Fruit fly (Drosophila melanogaster) whole organism, embryonic: ENCODE measurements around the gene side-IV.

ENCODE experiments used
- Atf-2 ChIP-seq: fragments of 200-800 bp; sonication (Bioruptor generic); optimal IDR thresholded peaks from 2 replicates; lab custom pipeline; 2016; ENCODE audit warnings: missing biosample characterization, missing genetic modification characterization
- CG1024 ChIP-seq: fragments of 200-800 bp; sonication (Bioruptor generic); IDR thresholded peaks from 2 replicates; pipeline ENCODE4 v1.3.6; 2022; ENCODE audit warnings: missing biosample characterization, missing genetic modification characterization
- CG10462 ChIP-seq: fragments of 200-800 bp; sonication (Bioruptor generic); optimal IDR thresholded peaks from 2 replicates; lab custom pipeline; 2016; ENCODE audit warnings: missing biosample characterization, missing genetic modification characterization
- CG11695 ChIP-seq: fragments of 200-800 bp; sonication (Bioruptor generic); IDR thresholded peaks from 3 replicates; pipeline ENCODE4 v1.3.6; 2022; ENCODE audit warnings: missing biosample characterization, missing genetic modification characterization
- CG12659 ChIP-seq: fragments of 200-800 bp; sonication (Bioruptor generic); optimal IDR thresholded peaks from 3 replicates; lab custom pipeline; 2017; ENCODE audit warnings: mild to moderate bottlenecking, missing biosample characterization, missing genetic modification reagents, missing genetic modification characterization
- CG15479 ChIP-seq: fragments of 200-800 bp; sonication (Bioruptor generic); optimal IDR thresholded peaks from 3 replicates; lab custom pipeline; 2019; ENCODE audit warnings: missing biosample characterization, mild to moderate bottlenecking, missing genetic modification characterization, moderate library complexity
- CG16779 ChIP-seq: fragments of 200-800 bp; sonication (Bioruptor generic); IDR thresholded peaks from 2 replicates; pipeline ENCODE4 v1.3.6; 2022; ENCODE audit warnings: missing biosample characterization, missing genetic modification characterization
- CG1832 ChIP-seq: fragments of 200-800 bp; sonication (Bioruptor generic); optimal IDR thresholded peaks from 2 replicates; lab custom pipeline; 2017; ENCODE audit warnings: missing biosample characterization, mild to moderate bottlenecking, missing genetic modification characterization, inconsistent platforms
- CG2116 ChIP-seq: fragments of 200-800 bp; sonication (Bioruptor generic); optimal IDR thresholded peaks from 3 replicates; lab custom pipeline; 2018; ENCODE audit warnings: missing biosample characterization, mild to moderate bottlenecking, missing genetic modification characterization
- CG2712 ChIP-seq: fragments of 200-800 bp; optimal IDR thresholded peaks from 3 replicates; lab custom pipeline; 2019; ENCODE audit warnings: missing biosample characterization, mild to moderate bottlenecking, missing genetic modification characterization, moderate library complexity
- CG3065 ChIP-seq: fragments of 200-800 bp; sonication (Bioruptor generic); optimal IDR thresholded peaks from 2 replicates; lab custom pipeline; 2016; ENCODE audit warnings: missing biosample characterization, missing genetic modification characterization
- CG32772 ChIP-seq: fragments of 200-800 bp; sonication (Bioruptor generic); IDR thresholded peaks from 2 replicates; pipeline ENCODE4 v1.3.6; 2022; ENCODE audit warnings: missing biosample characterization, missing genetic modification characterization
- CG34224 ChIP-seq: fragments of 200-800 bp; sonication (Bioruptor generic); IDR thresholded peaks from 3 replicates; pipeline ENCODE4 v1.3.6; 2022; ENCODE audit warnings: missing biosample characterization, missing genetic modification characterization; ENCODE audit not compliant: partially characterized antibody
- CG4424 ChIP-seq: fragments of 200-800 bp; sonication (Bioruptor generic); optimal IDR thresholded peaks from 3 replicates; lab custom pipeline; 2016; ENCODE audit warnings: missing biosample characterization, missing genetic modification characterization
- CG4617 ChIP-seq: fragments of 200-800 bp; sonication (Bioruptor generic); optimal IDR thresholded peaks from 3 replicates; lab custom pipeline; 2016; ENCODE audit warnings: missing biosample characterization, missing genetic modification characterization, borderline replicate concordance
- ERR ChIP-seq: fragments of 200-800 bp; sonication (Bioruptor generic); optimal IDR thresholded peaks from 2 replicates; lab custom pipeline; 2016; ENCODE audit warnings: missing biosample characterization, missing genetic modification characterization
- Ets97D ChIP-seq: fragments of 200-800 bp; sonication (Bioruptor generic); optimal IDR thresholded peaks from 3 replicates; lab custom pipeline; 2016; ENCODE audit warnings: missing biosample characterization, missing genetic modification characterization
- GATAe ChIP-seq: fragments of 200-800 bp; sonication (Bioruptor generic); conservative IDR thresholded peaks from 2 replicates; pipeline ENCODE4 v1.3.6; 2022; ENCODE audit warnings: missing biosample characterization, missing genetic modification characterization
- HLH3B ChIP-seq: fragments of 200-800 bp; sonication (Bioruptor generic); IDR thresholded peaks from 2 replicates; pipeline ENCODE4 v1.3.6; 2022; ENCODE audit warnings: missing biosample characterization, missing genetic modification characterization
- Hmx ChIP-seq: fragments of 200-800 bp; sonication (Bioruptor generic); optimal IDR thresholded peaks from 2 replicates; lab custom pipeline; 2016; ENCODE audit warnings: missing biosample characterization, missing genetic modification characterization
- Jarid2 ChIP-seq: fragments of 200-800 bp; sonication (Bioruptor generic); optimal IDR thresholded peaks from 3 replicates; lab custom pipeline; 2017; ENCODE audit warnings: mild to moderate bottlenecking, missing biosample characterization, missing genetic modification reagents, missing genetic modification characterization
- Lim3 ChIP-seq: fragments of 200-800 bp; sonication (Bioruptor generic); IDR thresholded peaks from 2 replicates; pipeline ENCODE4 v1.3.6; 2022; ENCODE audit warnings: missing biosample characterization, missing genetic modification characterization
- MESR4 ChIP-seq: fragments of 200-800 bp; sonication (Bioruptor generic); optimal IDR thresholded peaks from 2 replicates; lab custom pipeline; 2018; ENCODE audit warnings: missing biosample characterization, mild to moderate bottlenecking, missing genetic modification characterization, moderate library complexity
- Med ChIP-seq: fragments of 200-800 bp; sonication (Bioruptor generic); peaks from one replicate; lab custom pipeline; 2016; ENCODE audit warnings: missing biosample characterization, missing genetic modification characterization, mild to moderate bottlenecking, inconsistent platforms, moderate library complexity
- Neu2 ChIP-seq: fragments of 200-800 bp; sonication (Bioruptor generic); optimal IDR thresholded peaks from 3 replicates; lab custom pipeline; 2016; ENCODE audit warnings: missing biosample characterization, missing genetic modification characterization, borderline replicate concordance
- Oaz ChIP-seq: fragments of 200-800 bp; sonication (Bioruptor generic); IDR thresholded peaks from 2 replicates; pipeline ENCODE4 v1.3.6; 2022; ENCODE audit warnings: missing biosample characterization, missing genetic modification characterization
- Pdp1 ChIP-seq, 2 experiments: fragments of 200-800 bp; sonication (Bioruptor generic); optimal IDR thresholded peaks; 3 replicates each; lab custom pipeline; 2016; ENCODE audit warnings: missing biosample characterization in 2 of 2, missing genetic modification characterization in 2 of 2, mild to moderate bottlenecking in 1 of 2, moderate library complexity in 1 of 2
- Ptx1 ChIP-seq: fragments of 200-800 bp; sonication (Bioruptor generic); IDR thresholded peaks from 2 replicates; pipeline ENCODE4 v1.3.6; 2022; ENCODE audit warnings: missing biosample characterization, missing genetic modification characterization
- Sox102F ChIP-seq: fragments of 200-800 bp; sonication (Bioruptor generic); optimal IDR thresholded peaks from 2 replicates; lab custom pipeline; 2018; ENCODE audit warnings: missing biosample characterization, mild to moderate bottlenecking, missing genetic modification characterization, moderate library complexity
- Usf ChIP-seq: fragments of 200-800 bp; sonication (Bioruptor generic); optimal IDR thresholded peaks from 2 replicates; lab custom pipeline; 2017; ENCODE audit warnings: missing genotype, missing biosample characterization, missing genetic modification characterization
- Xrp1 ChIP-seq: fragments of 200-800 bp; sonication (Bioruptor generic); IDR thresholded peaks from 2 replicates; pipeline ENCODE4 v1.3.6; 2022; ENCODE audit warnings: missing biosample characterization, missing genetic modification characterization
- bcd ChIP-seq: fragments of 200-800 bp; sonication (Bioruptor generic); optimal IDR thresholded peaks from 2 replicates; lab custom pipeline; 2017; ENCODE audit warnings: missing biosample characterization, mild to moderate bottlenecking, missing genetic modification characterization
- bigmax ChIP-seq: fragments of 200-800 bp; sonication (Bioruptor generic); optimal IDR thresholded peaks from 2 replicates; lab custom pipeline; 2018; ENCODE audit warnings: missing biosample characterization, mild to moderate bottlenecking, missing genetic modification characterization
- chn ChIP-seq: fragments of 200-800 bp; sonication (Bioruptor generic); optimal IDR thresholded peaks from 2 replicates; lab custom pipeline; 2016; ENCODE audit warnings: missing biosample characterization, missing genetic modification characterization
- crp ChIP-seq, 2 experiments: fragments of 200-800 bp; sonication (Bioruptor generic); optimal IDR thresholded peaks; 2 replicates in 1 of 2; 3 replicates in 1 of 2; lab custom pipeline; 2017; ENCODE audit warnings: missing biosample characterization in 2 of 2, missing genetic modification characterization in 2 of 2, mild to moderate bottlenecking in 1 of 2, moderate library complexity in 1 of 2
- da ChIP-seq: fragments of 200-800 bp; sonication (Bioruptor generic); optimal IDR thresholded peaks from 2 replicates; lab custom pipeline; 2016; ENCODE audit warnings: missing biosample characterization, missing genetic modification characterization
- dmrt11E ChIP-seq: fragments of 200-800 bp; sonication (Bioruptor generic); optimal IDR thresholded peaks from 3 replicates; lab custom pipeline; 2018; ENCODE audit warnings: missing biosample characterization, mild to moderate bottlenecking, missing genetic modification characterization, moderate library complexity
- fd102C ChIP-seq: fragments of 200-800 bp; sonication (Bioruptor generic); optimal IDR thresholded peaks from 2 replicates; lab custom pipeline; 2018; ENCODE audit warnings: missing biosample characterization, mild to moderate bottlenecking, missing genetic modification characterization, moderate library complexity
- gcm ChIP-seq: fragments of 200-800 bp; sonication (Bioruptor generic); optimal IDR thresholded peaks from 2 replicates; lab custom pipeline; 2019; ENCODE audit warnings: missing biosample characterization, mild to moderate bottlenecking, missing genetic modification characterization, moderate library complexity
- gsb ChIP-seq: fragments of 200-800 bp; sonication (Bioruptor generic); IDR thresholded peaks from 2 replicates; pipeline ENCODE4 v1.3.6; 2022; ENCODE audit warnings: missing biosample characterization, missing genetic modification characterization
- hb ChIP-seq: fragments of 200-800 bp; sonication (Bioruptor generic); IDR thresholded peaks from 3 replicates; pipeline ENCODE4 v1.3.6; 2022; ENCODE audit warnings: missing biosample characterization, missing genetic modification characterization; ENCODE audit not compliant: partially characterized antibody
- odd ChIP-seq: fragments of 200-800 bp; sonication (Bioruptor generic); optimal IDR thresholded peaks from 2 replicates; lab custom pipeline; 2017; ENCODE audit warnings: missing biosample characterization, mild to moderate bottlenecking, missing genetic modification characterization
- org-1 ChIP-seq: fragments of 200-800 bp; sonication (Bioruptor generic); optimal IDR thresholded peaks from 2 replicates; lab custom pipeline; 2017; ENCODE audit warnings: missing biosample characterization, missing genetic modification characterization
- pita ChIP-seq: fragments of 200-800 bp; sonication (Bioruptor generic); optimal IDR thresholded peaks from 2 replicates; lab custom pipeline; 2017; ENCODE audit warnings: missing biosample characterization, mild to moderate bottlenecking, missing genetic modification characterization
- stc ChIP-seq: fragments of 200-800 bp; sonication (Bioruptor generic); IDR thresholded peaks from 2 replicates; pipeline ENCODE4 v1.3.6; 2022; ENCODE audit warnings: missing biosample characterization, missing genetic modification characterization
- stwl ChIP-seq: fragments of 200-800 bp; sonication (Bioruptor generic); optimal IDR thresholded peaks from 3 replicates; lab custom pipeline; 2018; ENCODE audit warnings: missing biosample characterization, mild to moderate bottlenecking, missing genetic modification characterization, moderate library complexity
- tup ChIP-seq: fragments of 200-800 bp; sonication (Bioruptor generic); optimal IDR thresholded peaks from 2 replicates; lab custom pipeline; 2016; ENCODE audit warnings: missing biosample characterization, mild to moderate bottlenecking, missing genetic modification characterization, moderate library complexity
- unpg ChIP-seq: fragments of 200-800 bp; sonication (Bioruptor generic); optimal IDR thresholded peaks from 3 replicates; lab custom pipeline; 2018; ENCODE audit warnings: missing biosample characterization, mild to moderate bottlenecking, missing genetic modification characterization, moderate library complexity
- vvl ChIP-seq: fragments of 200-800 bp; sonication (Bioruptor generic); IDR thresholded peaks from 2 replicates; pipeline ENCODE4 v1.3.6; 2022; ENCODE audit warnings: missing biosample characterization, missing genetic modification characterization
- wor ChIP-seq: fragments of 200-800 bp; sonication (Bioruptor generic); IDR thresholded peaks from 2 replicates; pipeline ENCODE4 v1.3.6; 2022; ENCODE audit warnings: missing biosample characterization, missing genetic modification characterization

The side-IV gene

DNA sequence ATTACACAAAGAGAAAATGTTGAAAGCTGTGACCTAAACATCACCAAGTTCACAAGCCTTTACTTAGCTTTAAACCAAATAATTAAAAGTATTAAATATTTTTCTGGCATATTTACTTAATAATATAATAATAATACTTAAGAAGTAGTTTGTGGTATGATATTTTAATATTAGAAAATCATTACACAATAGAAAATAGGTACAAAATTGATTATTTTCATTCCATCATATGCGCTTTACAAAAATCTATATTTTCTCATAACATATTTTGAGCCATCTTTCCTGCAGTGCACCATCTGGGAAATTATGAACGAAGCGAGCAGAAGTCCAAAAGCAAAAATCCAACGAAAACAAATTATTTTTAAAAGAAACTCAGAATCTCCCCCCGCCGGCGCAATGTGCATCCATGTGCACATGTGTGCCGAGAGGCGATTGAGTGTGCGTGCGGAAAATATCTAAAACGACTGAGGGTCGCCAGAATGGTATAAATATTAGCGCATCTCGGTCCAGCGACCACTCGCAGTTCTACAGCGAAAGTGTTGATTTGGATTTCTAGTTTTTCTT is 24.8 kb upstream of the side-IV start, which contains the start of gene Act87E (continued):
- TF ChIP-seq tup (GFP tag; lab: Kevin White, UChicago) (no peak), Neu2 (GFP tag; lab: Kevin White, UChicago) (no peak), HLH3B (GFP tag; lab: Robert Waterston, UW) (0 out of 2 replicates have a peak, but pooled peaks have one; percentile 23), CG1024 (no peak), gsb (GFP tag; lab: Robert Waterston, UW) (no peak), Jarid2 (no peak), CG3065 (GFP tag; lab: Kevin White, UChicago) (no peak), CG16779 (GFP tag; lab: Robert Waterston, UW) (no peak), CG2712 (tag; lab: Kevin White, UChicago) (peak; percentile 87), Sox102F (GFP tag; lab: Kevin White, UChicago) (peak; percentile 76), Usf (GFP tag; lab: Kevin White, UChicago) (peak; percentile 26), CG32772 (peak; percentile 26; the same call in 1 of the 2 replicates), Lim3 (GFP tag; lab: Robert Waterston, UW) (no peak), CG2116 (peak; percentile 7), GATAe (GFP tag; lab: Robert Waterston, UW) (no peak), Med (GFP tag; lab: Kevin White, UChicago) (no peak), CG4617 (GFP tag; lab: Kevin White, UChicago) (no peak), Oaz (GFP tag; lab: Robert Waterston, UW) (no peak), wor (GFP tag; lab: Robert Waterston, UW) (peak; percentile 15; the same call in 1 of the 2 replicates), hb (no peak), CG1832 (GFP tag; lab: Kevin White, UChicago) (no peak), ERR (GFP tag; lab: Kevin White, UChicago) (no peak), gcm (GFP tag; lab: Kevin White, UChicago) (peak; percentile 60), CG4424 (GFP tag; lab: Kevin White, UChicago) (peak; percentile 52), chn (GFP tag; lab: Kevin White, UChicago) (peak; percentile 0), bcd (GFP tag; lab: Kevin White, UChicago) (peak; percentile 63), Ptx1 (GFP tag; lab: Robert Waterston, UW) (peak; percentile 67), CG11695 (GFP tag; lab: Robert Waterston, UW) (peak; percentile 41; the same call in 1 of the 3 replicates), pita (GFP tag; lab: Kevin White, UChicago) (no peak), odd (GFP tag; lab: Kevin White, UChicago) (peak; percentile 57), bigmax (no peak), Atf-2 (GFP tag; lab: Kevin White, UChicago) (no peak), CG12659 (peak; percentile 72), dmrt11E (peak; percentile 84), vvl (GFP tag; lab: Robert Waterston, UW) (0 out of 2 replicates have a peak, but pooled peaks have one; percentile 15), CG15479 (GFP tag; lab: Kevin White, UChicago) (no peak), CG10462 (GFP tag; lab: Kevin White, UChicago) (no peak), CG34224 (GFP tag; lab: Robert Waterston, UW) (no peak), stwl (tag; lab: Kevin White, UChicago) (peak; percentile 3), Ets97D (GFP tag; lab: Kevin White, UChicago) (no peak), crp (GFP tag; optimal IDR thresholded peaks at IDR 0.05; lab: Kevin White, UChicago) (no peak), fd102C (GFP tag; lab: Kevin White, UChicago) (no peak), Pdp1 (GFP tag; optimal IDR thresholded peaks at IDR 0.05; lab: Kevin White, UChicago) (no peak), stc (GFP tag; lab: Robert Waterston, UW) (peak; percentile 58), da (GFP tag; lab: Kevin White, UChicago) (no peak), MESR4 (GFP tag; lab: Kevin White, UChicago) (no peak), unpg (peak; percentile 59), Xrp1 (GFP tag; lab: Robert Waterston, UW) (peak; percentile 64), org-1 (GFP tag; lab: Kevin White, UChicago) (peak; percentile 55), Hmx (GFP tag; lab: Kevin White, UChicago) (no peak)
